Worm (Caenorhabditis elegans): ENCODE measurements around the gene F33G12.3.

F33G12.3 gene

DNA sequence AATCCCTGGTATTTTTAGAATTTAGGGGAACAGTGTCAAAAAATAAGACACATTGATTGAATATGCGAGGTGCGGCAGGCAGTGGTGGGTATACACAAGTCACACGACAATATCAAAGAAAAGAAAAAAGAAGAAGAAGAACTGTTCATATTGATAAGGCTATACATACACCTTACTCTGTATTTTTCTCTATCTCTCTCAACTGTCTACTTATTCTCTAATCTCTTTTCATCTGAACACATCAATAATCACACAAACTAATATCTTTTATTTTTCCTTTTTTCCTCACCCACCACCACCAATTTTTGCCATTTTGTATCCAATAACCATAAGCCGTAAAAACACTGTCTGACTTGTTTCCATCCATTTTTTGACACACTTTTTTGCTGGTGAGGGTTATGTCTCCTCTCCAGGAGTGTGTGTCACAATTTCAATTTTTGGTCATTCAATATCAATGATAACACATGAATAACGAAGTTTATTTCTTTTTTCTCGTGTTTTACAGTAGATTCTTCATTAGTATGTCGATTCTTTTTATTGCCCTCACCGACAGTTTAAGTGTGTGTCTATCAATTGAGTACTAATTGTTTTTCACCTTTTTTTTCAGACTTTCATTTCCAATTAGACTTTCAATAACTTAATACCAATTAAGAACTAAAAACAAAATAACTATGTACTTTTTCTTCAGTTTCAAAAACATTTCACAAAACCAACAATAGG is 14.3 kb downstream of the F33G12.3 start:
- TF ChIP-seq tbx-11 (GFP tag; IDR thresholded peaks at IDR 0.05) = no peak
- no peak for TF ChIP-seq aly-1 (tag; optimal IDR thresholded peaks at IDR 0.05)
- no peak for TF ChIP-seq ama-1 (optimal IDR thresholded peaks at IDR 0.05)
- no peak for TF ChIP-seq sea-1 (GFP tag; conservative IDR thresholded peaks at IDR 0.05)
- no peak for TF ChIP-seq ceh-13 (GFP tag; optimal IDR thresholded peaks at IDR 0.05)
- TF ChIP-seq pes-1 (GFP tag; IDR thresholded peaks at IDR 0.05) = no peak
- TF ChIP-seq hnd-1 (tag; optimal IDR thresholded peaks at IDR 0.05) = no peak
- TF ChIP-seq flt-1 (GFP tag; IDR thresholded peaks at IDR 0.05) = no peak
- TF ChIP-seq ets-7 (tag; optimal IDR thresholded peaks at IDR 0.05) = no peak
- TF ChIP-seq tbx-37 (GFP tag; conservative IDR thresholded peaks at IDR 0.05) = no peak
- TF ChIP-seq scrt-1 (GFP tag; IDR thresholded peaks at IDR 0.05) = no peak

DNA sequence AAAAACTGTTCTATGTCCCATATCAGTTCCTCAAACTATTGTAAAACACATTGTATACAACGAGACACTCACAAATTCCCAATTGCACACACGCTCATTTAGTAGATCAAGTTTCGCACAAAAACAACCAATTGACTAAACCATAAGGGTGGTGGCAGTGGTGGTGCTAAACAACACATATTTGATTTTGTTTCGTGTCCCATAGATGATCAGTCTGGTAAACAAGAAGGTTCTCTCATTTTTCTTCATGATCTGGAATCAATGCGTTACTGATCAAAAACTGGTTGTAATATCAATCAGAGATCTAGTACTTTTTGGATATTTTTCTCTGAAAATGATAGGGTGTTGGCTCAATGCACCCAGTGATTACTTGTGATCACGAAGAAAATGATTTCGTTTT is 15.3 kb downstream of the F33G12.3 start:
- TF ChIP-seq tbx-37 (GFP tag; conservative IDR thresholded peaks at IDR 0.05) (no peak), flt-1 (GFP tag; IDR thresholded peaks at IDR 0.05) (no peak), ama-1 (optimal IDR thresholded peaks at IDR 0.05) (no peak), ceh-13 (GFP tag; optimal IDR thresholded peaks at IDR 0.05) (no peak), sea-1 (GFP tag; conservative IDR thresholded peaks at IDR 0.05) (no peak), aly-1 (tag; optimal IDR thresholded peaks at IDR 0.05) (no peak), F13C5.2 (tag; optimal IDR thresholded peaks at IDR 0.05) (no peak), scrt-1 (GFP tag; IDR thresholded peaks at IDR 0.05) (no peak), ets-7 (tag; optimal IDR thresholded peaks at IDR 0.05) (no peak), ceh-36 (tag; optimal IDR thresholded peaks at IDR 0.05) (no peak), tra-4 (tag; optimal IDR thresholded peaks at IDR 0.05) (no peak), hmbx-1 (tag; optimal IDR thresholded peaks at IDR 0.05) (no peak), hmg-4 (GFP tag; optimal IDR thresholded peaks at IDR 0.05) (no peak), tbx-11 (GFP tag; IDR thresholded peaks at IDR 0.05) (no peak), hnd-1 (tag; optimal IDR thresholded peaks at IDR 0.05) (no peak), pes-1 (GFP tag; IDR thresholded peaks at IDR 0.05) (no peak), B0310.2 (tag; optimal IDR thresholded peaks at IDR 0.05) (no peak)

DNA sequence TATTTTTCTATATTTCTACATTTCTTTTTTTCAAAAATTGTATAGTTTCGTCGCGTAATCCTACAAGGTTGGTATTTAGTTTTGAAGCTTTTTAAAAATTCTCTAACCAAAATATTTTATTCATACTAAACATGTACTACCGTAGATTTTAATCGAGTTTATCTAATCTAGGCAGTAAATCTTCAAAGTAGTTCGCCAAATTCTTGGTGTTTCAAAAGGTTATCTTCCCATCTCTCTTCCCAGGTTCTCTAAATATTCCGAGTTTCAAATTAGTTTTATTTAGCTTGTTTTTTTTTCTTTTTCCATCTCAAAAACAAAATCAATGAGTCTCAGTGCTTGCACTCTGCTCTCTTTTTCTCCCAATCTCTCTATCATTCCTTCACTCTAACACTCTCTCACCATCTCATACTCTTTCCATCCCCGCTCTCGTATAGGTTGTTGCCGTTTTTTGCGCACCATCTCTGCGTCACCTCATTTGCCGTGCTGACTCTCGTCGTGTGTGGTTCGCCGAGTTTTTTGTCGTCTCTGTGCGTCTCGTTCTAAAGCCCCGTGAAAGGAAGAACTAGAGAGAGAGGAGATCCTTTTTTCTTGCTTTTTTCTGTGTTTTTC is 16.8 kb downstream of the F33G12.3 start:
- TF ChIP-seq ets-7 (tag; optimal IDR thresholded peaks at IDR 0.05) (no peak), hmg-4 (GFP tag; optimal IDR thresholded peaks at IDR 0.05) (peak; percentile 46), hmbx-1 (tag; optimal IDR thresholded peaks at IDR 0.05) (no peak), aly-1 (tag; optimal IDR thresholded peaks at IDR 0.05) (peak; percentile 42), ceh-36 (tag; optimal IDR thresholded peaks at IDR 0.05) (no peak)

DNA sequence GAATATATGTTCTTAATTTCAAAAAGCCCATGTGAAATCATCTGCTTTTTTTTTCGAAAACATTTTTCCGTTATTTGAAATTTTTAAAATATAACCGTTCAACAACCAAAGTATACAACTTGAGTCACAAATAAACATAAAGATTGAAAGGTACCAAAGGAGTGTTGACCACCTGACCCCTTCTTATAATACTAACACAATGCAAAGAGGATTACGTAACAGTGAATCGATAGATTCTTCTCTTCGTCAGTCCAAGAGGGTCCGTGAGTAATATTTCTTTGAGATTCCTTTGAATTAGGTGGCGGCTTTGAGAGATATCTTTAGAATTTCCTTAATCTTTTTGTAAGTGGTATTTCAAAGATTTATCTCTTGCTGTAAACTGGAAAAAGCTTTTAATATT is 17.7 kb downstream of the F33G12.3 start:
- TF ChIP-seq F13C5.2 (tag; optimal IDR thresholded peaks at IDR 0.05) = no peak

DNA sequence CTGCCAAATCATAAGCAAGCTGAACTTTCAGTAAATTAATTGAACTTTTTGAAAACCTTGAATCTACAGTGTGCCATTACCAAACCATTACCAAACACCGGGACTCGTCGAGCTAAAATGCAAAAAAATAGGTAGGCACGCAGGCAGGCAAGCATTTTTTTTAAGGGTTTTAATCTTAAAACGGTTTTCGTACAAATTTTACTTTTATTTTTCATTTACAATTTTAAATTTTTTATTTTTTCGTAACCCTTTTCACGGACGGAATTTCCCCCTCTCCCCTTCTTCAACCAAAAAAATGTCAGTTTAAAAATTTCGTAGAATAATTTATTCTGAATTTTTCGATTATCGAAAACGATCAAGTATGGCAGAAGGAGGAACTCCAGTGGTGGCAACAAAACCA is 19.4 kb downstream of the F33G12.3 start, which contains the start of gene F59A6.2:
F59A6.2 (plus strand) TSS at position 301 of the 400 bp plus-strand sequence.
- TF ChIP-seq ama-1 (optimal IDR thresholded peaks at IDR 0.05) = no peak
- TF ChIP-seq hmbx-1 (tag; optimal IDR thresholded peaks at IDR 0.05) = no peak
- TF ChIP-seq hmg-4 (GFP tag; optimal IDR thresholded peaks at IDR 0.05) = no peak
- TF ChIP-seq tra-4 (tag; optimal IDR thresholded peaks at IDR 0.05) = no peak
- TF ChIP-seq F13C5.2 (tag; optimal IDR thresholded peaks at IDR 0.05) = no peak

DNA sequence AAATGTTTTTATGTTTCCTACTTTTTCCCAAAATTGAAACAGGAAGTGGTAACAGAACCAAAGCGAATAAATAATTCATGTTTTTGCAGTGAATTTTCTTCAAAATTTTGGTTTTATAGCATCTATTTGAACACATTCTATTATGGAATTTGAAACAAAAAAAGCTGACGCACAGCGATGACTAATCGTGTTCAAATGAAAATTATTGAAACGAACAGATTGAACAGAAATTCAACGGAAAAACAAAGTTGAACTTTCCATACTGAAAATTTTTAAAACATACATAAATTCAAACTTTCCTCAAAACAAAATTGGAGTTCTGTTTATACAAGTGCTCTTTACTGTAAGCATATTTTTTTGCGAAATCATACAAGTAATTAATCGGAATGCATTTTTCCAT is 21.9 kb downstream of the F33G12.3 start, which contains the start of gene F59A6.12:
F59A6.12 (minus strand) TSS at position 101 of the 400 bp plus-strand sequence.
- no peak for TF ChIP-seq B0310.2 (tag; optimal IDR thresholded peaks at IDR 0.05)
- TF ChIP-seq ama-1 (optimal IDR thresholded peaks at IDR 0.05) = no peak
- TF ChIP-seq F13C5.2 (tag; optimal IDR thresholded peaks at IDR 0.05) = no peak
- no peak for TF ChIP-seq tbx-11 (GFP tag; IDR thresholded peaks at IDR 0.05)
- no peak for TF ChIP-seq pes-1 (GFP tag; IDR thresholded peaks at IDR 0.05)
- TF ChIP-seq hnd-1 (tag; optimal IDR thresholded peaks at IDR 0.05) = no peak
- no peak for TF ChIP-seq ets-7 (tag; optimal IDR thresholded peaks at IDR 0.05)
- no peak for TF ChIP-seq tra-4 (tag; optimal IDR thresholded peaks at IDR 0.05)
- TF ChIP-seq aly-1 (tag; optimal IDR thresholded peaks at IDR 0.05) = no peak
- no peak for TF ChIP-seq sea-1 (GFP tag; conservative IDR thresholded peaks at IDR 0.05)
- TF ChIP-seq scrt-1 (GFP tag; IDR thresholded peaks at IDR 0.05) = no peak
- no peak for TF ChIP-seq hmg-4 (GFP tag; optimal IDR thresholded peaks at IDR 0.05)
- TF ChIP-seq ceh-13 (GFP tag; optimal IDR thresholded peaks at IDR 0.05) = no peak
- TF ChIP-seq flt-1 (GFP tag; IDR thresholded peaks at IDR 0.05) = no peak
- TF ChIP-seq hmbx-1 (tag; optimal IDR thresholded peaks at IDR 0.05) = no peak
- TF ChIP-seq ceh-36 (tag; optimal IDR thresholded peaks at IDR 0.05) = no peak
- TF ChIP-seq tbx-37 (GFP tag; conservative IDR thresholded peaks at IDR 0.05) = no peak

DNA sequence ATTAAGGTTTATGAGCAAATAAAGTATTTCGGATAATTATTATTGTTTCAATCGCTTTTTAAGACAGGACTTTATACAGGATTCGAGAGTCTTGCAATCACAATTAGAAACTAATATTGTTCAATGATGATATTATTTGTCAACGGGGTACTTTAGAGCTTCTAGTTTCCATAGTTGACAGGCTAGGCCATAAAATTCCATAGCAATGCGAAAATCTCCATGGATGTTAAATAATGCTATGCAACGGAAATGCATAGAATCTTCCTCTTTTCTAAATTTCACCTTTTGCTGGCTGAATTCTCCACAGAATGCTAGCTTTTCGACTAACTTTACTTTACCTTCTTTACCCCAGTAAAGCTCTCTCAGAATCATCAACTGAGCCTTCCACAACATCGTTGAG is 25.8 kb downstream of the F33G12.3 start, which contains the start of gene F59A6.3:
F59A6.3 (plus strand) TSS at position 301 of the 400 bp plus-strand sequence.
- no peak for TF ChIP-seq flt-1 (GFP tag; IDR thresholded peaks at IDR 0.05)
- TF ChIP-seq aly-1 (tag; optimal IDR thresholded peaks at IDR 0.05) = no peak
- no peak for TF ChIP-seq pes-1 (GFP tag; IDR thresholded peaks at IDR 0.05)
- no peak for TF ChIP-seq ceh-13 (GFP tag; optimal IDR thresholded peaks at IDR 0.05)
- no peak for TF ChIP-seq F13C5.2 (tag; optimal IDR thresholded peaks at IDR 0.05)
- TF ChIP-seq B0310.2 (tag; optimal IDR thresholded peaks at IDR 0.05) = no peak
- TF ChIP-seq hnd-1 (tag; optimal IDR thresholded peaks at IDR 0.05) = no peak
- TF ChIP-seq sea-1 (GFP tag; conservative IDR thresholded peaks at IDR 0.05) = no peak
- TF ChIP-seq tbx-37 (GFP tag; conservative IDR thresholded peaks at IDR 0.05) = no peak
- no peak for TF ChIP-seq tbx-11 (GFP tag; IDR thresholded peaks at IDR 0.05)
- no peak for TF ChIP-seq ama-1 (optimal IDR thresholded peaks at IDR 0.05)
- no peak for TF ChIP-seq tra-4 (tag; optimal IDR thresholded peaks at IDR 0.05)
- no peak for TF ChIP-seq hmg-4 (GFP tag; optimal IDR thresholded peaks at IDR 0.05)
- TF ChIP-seq ceh-36 (tag; optimal IDR thresholded peaks at IDR 0.05) = no peak
- TF ChIP-seq scrt-1 (GFP tag; IDR thresholded peaks at IDR 0.05) = no peak
- no peak for TF ChIP-seq ets-7 (tag; optimal IDR thresholded peaks at IDR 0.05)
- no peak for TF ChIP-seq hmbx-1 (tag; optimal IDR thresholded peaks at IDR 0.05)
